Fruit fly (Drosophila melanogaster) whole organism, prepupa: Measurements from ENCODE around the gene CG11977.

Experiments
- Blimp-1 ChIP-seq: fragments of 200-800 bp; sonication (Bioruptor generic); optimal IDR thresholded peaks from 3 replicates; lab custom pipeline; 2017; ENCODE audit warnings: missing biosample characterization, missing genetic modification characterization, mild to moderate bottlenecking, moderate library complexity, missing genetic modification reagents
- CG10669 ChIP-seq: fragments of 200-800 bp; sonication (Bioruptor generic); optimal IDR thresholded peaks from 3 replicates; lab custom pipeline; 2018; ENCODE audit warnings: missing biosample characterization, mild to moderate bottlenecking, missing genetic modification characterization, moderate library complexity
- CG11294 ChIP-seq: fragments of 200-800 bp; sonication (Bioruptor generic); IDR thresholded peaks from 2 replicates; pipeline ENCODE4 v1.3.6; 2022; ENCODE audit warnings: missing biosample characterization, missing genetic modification characterization
- CG11762 ChIP-seq: fragments of 200-800 bp; sonication (Bioruptor generic); optimal IDR thresholded peaks from 3 replicates; lab custom pipeline; 2016; ENCODE audit warnings: missing biosample characterization, missing genetic modification characterization; ENCODE audit not compliant: insufficient read depth
- CG11902 ChIP-seq: fragments of 200-800 bp; sonication (Bioruptor generic); optimal IDR thresholded peaks from 3 replicates; lab custom pipeline; 2016; ENCODE audit warnings: missing biosample characterization, missing genetic modification characterization
- CG15336 ChIP-seq: fragments of 200-800 bp; sonication (Bioruptor generic); IDR thresholded peaks from 2 replicates; pipeline ENCODE4 v1.3.6; 2022; ENCODE audit warnings: missing biosample characterization, missing genetic modification characterization
- CG1621 ChIP-seq: fragments of 200-800 bp; sonication (Bioruptor generic); optimal IDR thresholded peaks from 3 replicates; lab custom pipeline; 2018; ENCODE audit warnings: missing biosample characterization, mild to moderate bottlenecking, missing genetic modification characterization
- CG16779 ChIP-seq: fragments of 200-800 bp; sonication (Bioruptor generic); optimal IDR thresholded peaks from 3 replicates; lab custom pipeline; 2017; ENCODE audit warnings: missing biosample characterization, mild to moderate bottlenecking, missing genetic modification characterization
- CG3032 ChIP-seq: fragments of 200-800 bp; optimal IDR thresholded peaks from 2 replicates; lab custom pipeline; 2019; ENCODE audit warnings: missing biosample characterization, mild to moderate bottlenecking, missing genetic modification characterization, moderate library complexity
- CG32006 ChIP-seq: fragments of 200-800 bp; sonication (Bioruptor generic); optimal IDR thresholded peaks from 3 replicates; lab custom pipeline; 2017; ENCODE audit warnings: missing biosample characterization, mild to moderate bottlenecking, missing genetic modification characterization
- CG34406 ChIP-seq: fragments of 200-800 bp; sonication (Bioruptor generic); optimal IDR thresholded peaks from 3 replicates; lab custom pipeline; 2016; ENCODE audit warnings: missing biosample characterization, missing genetic modification characterization
- CG3919 ChIP-seq: fragments of 200-800 bp; sonication (Bioruptor generic); optimal IDR thresholded peaks from 3 replicates; lab custom pipeline; 2016; ENCODE audit warnings: missing biosample characterization, missing genetic modification characterization
- CG6163 ChIP-seq: fragments of 200-800 bp; sonication (Bioruptor generic); IDR thresholded peaks from 3 replicates; pipeline ENCODE4 v1.3.6; 2022; ENCODE audit warnings: missing biosample characterization, missing genetic modification characterization
- CG6276 ChIP-seq: fragments of 200-800 bp; sonication (Bioruptor generic); optimal IDR thresholded peaks from 2 replicates; lab custom pipeline; 2017; ENCODE audit warnings: missing biosample characterization, mild to moderate bottlenecking, missing genetic modification characterization
- CG6854 ChIP-seq: fragments of 200-800 bp; sonication (Bioruptor generic); optimal IDR thresholded peaks from 2 replicates; lab custom pipeline; 2017; ENCODE audit warnings: missing biosample characterization, mild to moderate bottlenecking, missing genetic modification characterization
- CG8119 ChIP-seq: fragments of 200-800 bp; sonication (Bioruptor generic); IDR thresholded peaks from 3 replicates; pipeline ENCODE4 v1.3.6; 2022; ENCODE audit warnings: missing biosample characterization, missing genetic modification characterization
- CG8319 ChIP-seq: fragments of 200-800 bp; sonication (Bioruptor generic); optimal IDR thresholded peaks from 3 replicates; lab custom pipeline; 2016; ENCODE audit warnings: missing biosample characterization, missing genetic modification characterization
- CG8632 ChIP-seq: fragments of 200-800 bp; sonication (Bioruptor generic); optimal IDR thresholded peaks from 3 replicates; lab custom pipeline; 2016; ENCODE audit warnings: missing biosample characterization, missing genetic modification characterization
- CG9139 ChIP-seq: fragments of 200-800 bp; sonication (Bioruptor generic); optimal IDR thresholded peaks from 3 replicates; lab custom pipeline; 2017; ENCODE audit warnings: missing biosample characterization, mild to moderate bottlenecking, missing genetic modification characterization
- Eip75B ChIP-seq: fragments of 200-800 bp; sonication (Bioruptor generic); optimal IDR thresholded peaks from 3 replicates; lab custom pipeline; 2016; ENCODE audit warnings: missing biosample characterization, missing genetic modification characterization
- Eip78C ChIP-seq: fragments of 200-800 bp; sonication (Bioruptor generic); peaks from one replicate; lab custom pipeline; 2016; ENCODE audit warnings: missing biosample characterization, missing genetic modification characterization
- Eip93F ChIP-seq: fragments of 200-800 bp; sonication (Bioruptor generic); optimal IDR thresholded peaks from 2 replicates; lab custom pipeline; 2016; ENCODE audit warnings: missing biosample characterization, mild to moderate bottlenecking, missing genetic modification characterization
- Ets21C ChIP-seq: fragments of 200-800 bp; sonication (Bioruptor generic); optimal IDR thresholded peaks from 3 replicates; lab custom pipeline; 2016; ENCODE audit warnings: missing biosample characterization, missing genetic modification characterization
- Ets96B ChIP-seq: fragments of 200-800 bp; optimal IDR thresholded peaks from 2 replicates; lab custom pipeline; 2019; ENCODE audit warnings: missing biosample characterization, mild to moderate bottlenecking, missing genetic modification characterization, moderate library complexity
- Hr4 ChIP-seq: fragments of 200-800 bp; sonication (Bioruptor generic); optimal IDR thresholded peaks from 3 replicates; lab custom pipeline; 2016; ENCODE audit warnings: missing biosample characterization, missing genetic modification characterization
- Met ChIP-seq: fragments of 200-800 bp; sonication (Bioruptor generic); optimal IDR thresholded peaks from 3 replicates; lab custom pipeline; 2016; ENCODE audit warnings: missing biosample characterization, missing genetic modification characterization
- Smox ChIP-seq: fragments of 200-800 bp; sonication (Bioruptor generic); optimal IDR thresholded peaks from 3 replicates; lab custom pipeline; 2016; ENCODE audit warnings: missing biosample characterization, missing genetic modification characterization
- Sox102F ChIP-seq: fragments of 200-800 bp; sonication (Bioruptor generic); optimal IDR thresholded peaks from 2 replicates; lab custom pipeline; 2016; ENCODE audit warnings: missing biosample characterization, mild to moderate bottlenecking, missing genetic modification characterization
- Sox14 ChIP-seq: fragments of 200-800 bp; sonication (Bioruptor generic); optimal IDR thresholded peaks from 3 replicates; lab custom pipeline; 2016; ENCODE audit warnings: missing biosample characterization, missing genetic modification characterization
- achi ChIP-seq: fragments of 200-800 bp; sonication (Bioruptor generic); optimal IDR thresholded peaks from 3 replicates; lab custom pipeline; 2016; ENCODE audit warnings: missing biosample characterization, missing genetic modification characterization
- cyc ChIP-seq: fragments of 200-800 bp; sonication (Bioruptor generic); optimal IDR thresholded peaks from 3 replicates; lab custom pipeline; 2016; ENCODE audit warnings: missing biosample characterization, missing genetic modification characterization
- dac ChIP-seq: fragments of 200-800 bp; sonication (Bioruptor generic); optimal IDR thresholded peaks from 2 replicates; lab custom pipeline; 2017; ENCODE audit warnings: missing biosample characterization, mild to moderate bottlenecking, missing genetic modification characterization
- dsx ChIP-seq: fragments of 200-800 bp; optimal IDR thresholded peaks from 3 replicates; lab custom pipeline; 2019; ENCODE audit warnings: missing biosample characterization, mild to moderate bottlenecking, missing genetic modification characterization, moderate library complexity; ENCODE audit not compliant: poor library complexity, severe bottlenecking
- eg ChIP-seq: fragments of 200-800 bp; sonication (Bioruptor generic); IDR thresholded peaks from 3 replicates; pipeline ENCODE4 v1.3.6; 2022; ENCODE audit warnings: missing biosample characterization, missing genetic modification characterization
- esn ChIP-seq: fragments of 200-800 bp; sonication (Bioruptor generic); optimal IDR thresholded peaks from 2 replicates; lab custom pipeline; 2016; ENCODE audit warnings: missing biosample characterization, mild to moderate bottlenecking, missing genetic modification characterization, moderate library complexity
- fd59A ChIP-seq: fragments of 200-800 bp; sonication (Bioruptor generic); optimal IDR thresholded peaks from 2 replicates; lab custom pipeline; 2017; ENCODE audit warnings: missing biosample characterization, mild to moderate bottlenecking, missing genetic modification characterization, missing genetic modification reagents
- fkh ChIP-seq: fragments of 200-800 bp; sonication (Bioruptor generic); optimal IDR thresholded peaks from 3 replicates; lab custom pipeline; 2017; ENCODE audit warnings: missing biosample characterization, mild to moderate bottlenecking, missing genetic modification characterization, moderate library complexity
- net ChIP-seq: fragments of 200-800 bp; sonication (Bioruptor generic); optimal IDR thresholded peaks from 3 replicates; lab custom pipeline; 2016; ENCODE audit warnings: missing biosample characterization, missing genetic modification characterization
- pdm3 ChIP-seq: fragments of 200-800 bp; sonication (Bioruptor generic); optimal IDR thresholded peaks from 3 replicates; lab custom pipeline; 2016; ENCODE audit warnings: missing biosample characterization, missing genetic modification characterization
- spab ChIP-seq: fragments of 200-800 bp; sonication (Bioruptor generic); optimal IDR thresholded peaks from 2 replicates; lab custom pipeline; 2017; ENCODE audit warnings: missing biosample characterization, mild to moderate bottlenecking, missing genetic modification characterization, missing genetic modification reagents
- ss ChIP-seq, 2 experiments: fragments of 200-800 bp; sonication (Bioruptor generic); optimal IDR thresholded peaks; 2 replicates in 1 of 2; 3 replicates in 1 of 2; lab custom pipeline; 2017 to 2018; ENCODE audit warnings: mild to moderate bottlenecking in 2 of 2, missing biosample characterization in 2 of 2, missing genetic modification characterization in 2 of 2, moderate library complexity in 1 of 2
- svp ChIP-seq: fragments of 200-800 bp; sonication (Bioruptor generic); peaks from one replicate; lab custom pipeline; 2016; ENCODE audit warnings: missing biosample characterization, missing genetic modification characterization
- vri ChIP-seq: fragments of 200-800 bp; sonication (Bioruptor generic); optimal IDR thresholded peaks from 3 replicates; lab custom pipeline; 2016; ENCODE audit warnings: missing biosample characterization, mild to moderate bottlenecking, missing genetic modification characterization

CG11977 gene

dm6 chr3R:8960329-8960728 lies 37.2 kb upstream of the CG11977 start (continued):
- TF ChIP-seq CG11902 (GFP tag; lab: Kevin White, UChicago) (peak; percentile 22), CG10669 (GFP tag; lab: Kevin White, UChicago) (no peak), CG11294 (no peak), dsx (GFP tag; lab: Kevin White, UChicago) (no peak), CG32006 (peak; percentile 79), Hr4 (peak; percentile 67), CG11762 (GFP tag; lab: Kevin White, UChicago) (no peak), CG3032 (no peak), Smox (GFP tag; lab: Kevin White, UChicago) (peak; percentile 32), ss (GFP tag; optimal IDR thresholded peaks at IDR 0.05; lab: Kevin White, UChicago) (no peak), Sox102F (GFP tag; lab: Kevin White, UChicago) (peak; percentile 4), CG15336 (GFP tag; lab: Robert Waterston, UW) (peak; percentile 82), fd59A (no peak)

- TF ChIP-seq Eip78C (GFP tag; lab: Kevin White, UChicago), result peak; percentile 68
- no peak for TF ChIP-seq Ets21C (GFP tag; lab: Kevin White, UChicago)
- TF ChIP-seq eg (GFP tag; lab: Robert Waterston, UW), result 0 out of 3 replicates have a peak, but pooled peaks have one; percentile 33
- no peak for TF ChIP-seq CG10669 (GFP tag; lab: Kevin White, UChicago)
- TF ChIP-seq ss (GFP tag; optimal IDR thresholded peaks at IDR 0.05; lab: Kevin White, UChicago), result no peak
- TF ChIP-seq net (GFP tag; lab: Kevin White, UChicago), result no peak
- TF ChIP-seq Met (GFP tag; lab: Kevin White, UChicago), result no peak
- TF ChIP-seq Smox (GFP tag; lab: Kevin White, UChicago), result no peak
- TF ChIP-seq Hr4, result no peak
- peak; percentile 2 for TF ChIP-seq CG3919 (GFP tag; lab: Kevin White, UChicago)
- TF ChIP-seq Sox14, result no peak
- TF ChIP-seq Ets96B (tag; lab: Kevin White, UChicago), result no peak
- no peak for TF ChIP-seq CG6276 (GFP tag; lab: Kevin White, UChicago)
- peak; percentile 22 for TF ChIP-seq dsx (GFP tag; lab: Kevin White, UChicago)
- TF ChIP-seq svp, result no peak
- no peak for TF ChIP-seq CG8319 (GFP tag; lab: Kevin White, UChicago)
- peak; percentile 62 for TF ChIP-seq CG1621
- peak; percentile 2 for TF ChIP-seq Eip75B
- TF ChIP-seq CG32006, result peak; percentile 37
- no peak for TF ChIP-seq CG8632 (GFP tag; lab: Kevin White, UChicago)
These were observed 34.4 kb upstream of the CG11977 start, which contains the start of gene ich for dm6 chr3R:8962860-8963755. Gene ich (minus strand): TSS chr3R:8963037.

dm6 chr3R:8963756-8964342 lies 33.6 kb upstream of the CG11977 start:
- TF ChIP-seq CG6163 (GFP tag; lab: Robert Waterston, UW) (no peak), CG15336 (GFP tag; lab: Robert Waterston, UW) (peak; percentile 62), CG6276 (GFP tag; lab: Kevin White, UChicago) (peak; percentile 21), Hr4 (peak; percentile 54), Eip75B (no peak), Eip93F (GFP tag; lab: Kevin White, UChicago) (no peak), svp (peak; percentile 63), CG9139 (GFP tag; lab: Kevin White, UChicago) (no peak), eg (GFP tag; lab: Robert Waterston, UW) (peak; percentile 75), CG32006 (peak; percentile 81), pdm3 (no peak), CG1621 (no peak), achi (GFP tag; lab: Kevin White, UChicago) (no peak), CG11902 (GFP tag; lab: Kevin White, UChicago) (no peak), fd59A (no peak), CG10669 (GFP tag; lab: Kevin White, UChicago) (no peak), CG34406 (GFP tag; lab: Kevin White, UChicago) (peak; percentile 18), spab (no peak), cyc (no peak), fkh (GFP tag; lab: Kevin White, UChicago) (no peak), vri (no peak), CG8119 (GFP tag; lab: Robert Waterston, UW) (peak; percentile 65; the same call in 1 of the 3 replicates), Blimp-1 (GFP tag; lab: Kevin White, UChicago) (peak; percentile 42), dac (GFP tag; lab: Kevin White, UChicago) (peak; percentile 29), CG16779 (tag; lab: Kevin White, UChicago) (no peak), Sox14 (no peak), esn (GFP tag; lab: Kevin White, UChicago) (peak; percentile 17), CG6854 (GFP tag; lab: Kevin White, UChicago) (no peak)
